Worm (Caenorhabditis elegans) whole organism, late embryonic: ENCODE results near the gene C50F4.16.

ENCODE experiments used
- ama-1 ChIP-seq: fragments of 150-350 bp; optimal IDR thresholded peaks from 2 replicates; lab custom pipeline; 2014
- ceh-31 ChIP-seq: sonication (generic microtip); optimal IDR thresholded peaks from 2 replicates; lab custom pipeline; 2016; ENCODE audit warnings: missing genetic modification characterization, missing compliant biosample characterization
- fkh-6 ChIP-seq: sonication (generic microtip); optimal IDR thresholded peaks from 2 replicates; lab custom pipeline; 2016; ENCODE audit warnings: missing genetic modification characterization, missing compliant biosample characterization
- lin-11 ChIP-seq: fragments of 200-800 bp; sonication (Bioruptor generic); optimal IDR thresholded peaks from 2 replicates; lab custom pipeline; 2018; ENCODE audit warnings: mild to moderate bottlenecking, missing genetic modification characterization, missing compliant biosample characterization
- madf-2 ChIP-seq: sonication (generic microtip); optimal IDR thresholded peaks from 2 replicates; lab custom pipeline; 2017; ENCODE audit warnings: missing genetic modification characterization, missing compliant biosample characterization
- odd-2 ChIP-seq: sonication (generic microtip); optimal IDR thresholded peaks from 2 replicates; lab custom pipeline; 2017; ENCODE audit warnings: antibody characterized with exemption, mild to moderate bottlenecking, missing genetic modification characterization, missing compliant biosample characterization
- pqm-1 ChIP-seq: sonication (generic microtip); optimal IDR thresholded peaks from 2 replicates; lab custom pipeline; 2016; ENCODE audit warnings: missing genetic modification characterization, missing compliant biosample characterization
- syd-9 ChIP-seq: sonication (generic microtip); optimal IDR thresholded peaks from 2 replicates; lab custom pipeline; 2016; ENCODE audit warnings: mild to moderate bottlenecking, missing genetic modification characterization, moderate library complexity, missing compliant biosample characterization
- unc-86 ChIP-seq: sonication (generic microtip); optimal IDR thresholded peaks from 2 replicates; lab custom pipeline; 2016; ENCODE audit warnings: missing genetic modification characterization, missing compliant biosample characterization

DNA sequence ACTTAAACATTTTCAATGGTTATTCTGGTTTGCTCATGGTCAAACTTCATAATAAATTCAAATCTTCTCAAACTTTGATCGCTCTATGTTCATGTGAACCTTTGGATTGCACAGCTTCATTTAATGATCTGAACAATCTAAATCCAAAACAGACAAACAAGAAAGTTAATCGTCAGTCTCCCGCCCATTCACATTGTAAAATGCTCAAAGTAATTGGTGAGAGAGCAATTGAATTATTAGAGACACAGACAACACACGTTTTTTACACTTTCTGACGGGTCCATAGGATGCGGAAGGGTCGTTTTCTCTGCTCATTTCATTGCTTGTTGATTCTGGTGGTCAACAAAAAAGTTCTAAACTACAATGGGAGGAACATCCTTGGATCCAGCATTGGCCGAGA is 44.7 kb downstream of the C50F4.16 start, which contains the start of gene gsnl-1:
- TF ChIP-seq ceh-31 (tag; lab: Kevin White, UChicago), result no peak
- no peak for TF ChIP-seq ama-1 (lab: Kevin White, UChicago)
- no peak for TF ChIP-seq unc-86 (tag; lab: Kevin White, UChicago)
- no peak for TF ChIP-seq syd-9 (tag; lab: Kevin White, UChicago)
- TF ChIP-seq madf-2 (tag; lab: Kevin White, UChicago), result no peak
- TF ChIP-seq odd-2, result no peak
- TF ChIP-seq pqm-1 (tag; lab: Kevin White, UChicago), result no peak
- TF ChIP-seq fkh-6 (tag; lab: Kevin White, UChicago), result no peak
- no peak for TF ChIP-seq lin-11 (tag; lab: Kevin White, UChicago)
